Worm (Caenorhabditis elegans): ENCODE measurements around the gene ZK836.3.
A peak's percentile ranks its signal among the peaks of the same experiment; 100 is the strongest.

Gene ZK836.3

DNA sequence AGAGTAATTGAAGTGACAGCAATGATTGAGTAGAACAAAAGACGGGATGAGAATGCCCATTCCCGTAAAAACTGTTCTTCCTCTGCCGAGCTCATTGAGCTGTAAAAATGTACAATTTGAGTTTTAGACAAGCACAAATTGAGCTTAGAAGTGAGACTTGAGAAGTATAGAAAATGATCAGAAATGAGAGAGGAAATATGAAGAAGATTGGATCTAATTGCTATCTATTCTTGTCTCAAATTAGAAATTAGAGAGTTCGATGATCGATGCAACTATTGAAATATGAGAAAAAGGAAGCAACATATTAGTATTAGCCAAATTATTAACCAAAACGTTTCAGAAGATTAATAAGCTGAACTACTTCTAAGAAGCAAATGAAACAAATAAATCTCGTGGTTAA, 25.6 kb downstream of the ZK836.3 start, which contains the start of gene ZK863.1:
Gene ZK863.1, minus strand, starts transcription at position 101 of the 400 bp plus-strand sequence.
- no peak for TF ChIP-seq B0261.1 (tag; optimal IDR thresholded peaks at IDR 0.05)
- TF ChIP-seq pbrm-1 (GFP tag; IDR thresholded peaks at IDR 0.05), result no peak
- no peak for TF ChIP-seq ceh-27 (GFP tag; optimal IDR thresholded peaks at IDR 0.05)
- no peak for TF ChIP-seq atf-7 (tag; optimal IDR thresholded peaks at IDR 0.05)
- no peak for TF ChIP-seq snpc-3.4 (tag; optimal IDR thresholded peaks at IDR 0.05)

DNA sequence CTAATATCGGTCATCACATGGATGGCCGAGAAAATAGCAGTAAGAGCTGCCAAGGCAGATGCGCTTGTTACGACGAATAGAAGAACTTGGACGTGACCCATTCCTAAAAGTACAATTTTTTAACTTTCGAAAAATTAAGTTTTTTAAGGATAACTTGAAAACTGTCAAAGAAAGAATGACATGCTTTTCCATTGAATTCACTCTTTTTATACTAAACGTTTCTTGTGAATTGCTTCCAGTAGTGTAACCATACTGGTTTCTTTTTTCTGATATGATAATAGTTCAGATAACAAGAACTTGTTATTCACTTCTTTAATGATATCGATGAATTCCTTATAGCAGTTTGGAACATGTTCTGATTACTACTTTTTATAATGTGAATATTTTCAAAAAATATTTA, 28.1 kb downstream of the ZK836.3 start, which contains the start of gene col-37:
Gene col-37, minus strand, starts transcription at position 101 of the 400 bp plus-strand sequence.
- TF ChIP-seq cebp-1 (GFP tag; IDR thresholded peaks at IDR 0.05), result no peak
- TF ChIP-seq cebp-1 (tag; optimal IDR thresholded peaks at IDR 0.05), result no peak
- TF ChIP-seq let-607 (tag; optimal IDR thresholded peaks at IDR 0.05), result no peak
- TF ChIP-seq ceh-58 (GFP tag; IDR thresholded peaks at IDR 0.05), result no peak
- no peak for TF ChIP-seq ZK185.1 (tag; optimal IDR thresholded peaks at IDR 0.05; ENCODE audit: poor library complexity, severe bottlenecking)
- TF ChIP-seq ccch-3 (GFP tag; optimal IDR thresholded peaks at IDR 0.05), result no peak
- no peak for TF ChIP-seq F37B4.10 (GFP tag; IDR thresholded peaks at IDR 0.05)
- TF ChIP-seq tbx-9 (tag; optimal IDR thresholded peaks at IDR 0.05; ENCODE audit: borderline replicate concordance), result no peak
- TF ChIP-seq egl-18 (GFP tag; IDR thresholded peaks at IDR 0.05), result no peak
- TF ChIP-seq T26A5.8 (tag; optimal IDR thresholded peaks at IDR 0.05), result no peak
- no peak for TF ChIP-seq pbrm-1 (GFP tag; IDR thresholded peaks at IDR 0.05)
- no peak for TF ChIP-seq C06A6.2 (GFP tag; conservative IDR thresholded peaks at IDR 0.05)
- no peak for TF ChIP-seq attf-5 (GFP tag; optimal IDR thresholded peaks at IDR 0.05)
- no peak for TF ChIP-seq lin-54 (GFP tag; optimal IDR thresholded peaks at IDR 0.05)
- no peak for TF ChIP-seq ceh-27 (GFP tag; optimal IDR thresholded peaks at IDR 0.05)
- no peak for TF ChIP-seq attf-3 (GFP tag; conservative IDR thresholded peaks at IDR 0.05)
- no peak for TF ChIP-seq lin-26 (GFP tag; IDR thresholded peaks at IDR 0.05)
- TF ChIP-seq rec-8 (tag; optimal IDR thresholded peaks at IDR 0.05), result no peak
- no peak for TF ChIP-seq ztf-25 (GFP tag; IDR thresholded peaks at IDR 0.05)

DNA sequence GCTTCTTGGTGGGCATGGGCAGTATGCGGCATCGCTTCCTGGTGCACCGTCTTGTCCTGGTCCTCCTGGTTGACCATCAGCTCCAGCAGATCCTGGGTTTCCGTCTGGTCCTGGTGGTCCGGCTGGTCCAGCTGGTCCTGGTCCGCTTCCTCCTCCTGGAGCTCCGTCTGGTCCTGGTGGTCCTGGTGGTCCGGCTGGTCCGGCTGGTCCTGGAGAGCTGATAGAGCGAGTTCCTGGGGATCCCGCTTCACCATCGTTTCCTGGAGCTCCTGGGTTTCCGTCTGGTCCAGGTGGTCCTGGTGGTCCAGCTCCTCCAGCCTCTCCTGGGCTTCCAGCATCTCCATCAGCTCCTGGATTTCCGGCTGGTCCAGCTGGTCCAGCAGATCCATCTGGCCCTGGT, 28.7 kb downstream of the ZK836.3 start:
- TF ChIP-seq aptf-3 (GFP tag; IDR thresholded peaks at IDR 0.05) (0 out of 2 replicates have a peak, but pooled peaks have one; percentile 66), egrh-3 (GFP tag; IDR thresholded peaks at IDR 0.05) (peak; percentile 96), lir-1 (GFP tag; conservative IDR thresholded peaks at IDR 0.05) (no peak)

DNA sequence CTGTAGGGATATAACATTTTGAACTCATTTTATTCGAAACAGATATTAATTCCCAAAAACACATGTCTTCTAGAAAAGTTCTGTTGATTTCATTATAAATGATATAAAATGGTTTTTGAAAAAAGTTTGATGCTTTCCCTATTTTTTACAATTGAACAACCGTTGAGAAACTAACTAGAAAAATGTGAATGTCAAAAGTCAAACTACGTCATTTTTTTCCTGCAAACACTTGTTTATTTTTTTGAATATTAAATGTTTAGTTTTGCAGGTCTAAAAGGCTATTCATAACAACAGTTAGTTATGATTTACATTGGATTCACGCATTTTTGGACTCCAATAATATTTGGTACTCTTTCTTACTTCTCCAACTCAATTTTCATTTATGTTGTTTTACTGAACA, 32.8 kb downstream of the ZK836.3 start, which contains the start of gene srj-4:
Gene srj-4, plus strand, starts transcription at position 301 of the 400 bp plus-strand sequence.
- TF ChIP-seq F23B12.7 (tag; optimal IDR thresholded peaks at IDR 0.05; ENCODE audit: insufficient read depth) (no peak), Y67H2A.10 (GFP tag; conservative IDR thresholded peaks at IDR 0.05) (no peak), nfya-1 (tag; optimal IDR thresholded peaks at IDR 0.05; ENCODE audit: borderline replicate concordance, insufficient read depth) (no peak), hsf-1 (GFP tag; IDR thresholded peaks at IDR 0.05) (no peak), akir-1 (GFP tag; optimal IDR thresholded peaks at IDR 0.05) (no peak), nhr-27 (tag; optimal IDR thresholded peaks at IDR 0.05) (no peak), ztf-6 (GFP tag; IDR thresholded peaks at IDR 0.05) (no peak), unc-130 (GFP tag; optimal IDR thresholded peaks at IDR 0.05) (no peak), madf-3 (GFP tag; IDR thresholded peaks at IDR 0.05) (no peak), egl-44 (GFP tag; IDR thresholded peaks at IDR 0.05) (no peak), ceh-100 (GFP tag; IDR thresholded peaks at IDR 0.05) (no peak), hmg-1.2 (GFP tag; IDR thresholded peaks at IDR 0.05) (no peak), aptf-2 (GFP tag; conservative IDR thresholded peaks at IDR 0.05) (no peak), attf-3 (GFP tag; conservative IDR thresholded peaks at IDR 0.05) (no peak), T26A5.8 (tag; optimal IDR thresholded peaks at IDR 0.05) (no peak), Y53G8AR.9 (GFP tag; conservative IDR thresholded peaks at IDR 0.05) (no peak), die-1 (tag; optimal IDR thresholded peaks at IDR 0.05) (no peak), madf-6 (GFP tag; IDR thresholded peaks at IDR 0.05) (no peak)

All from whole organism, young adult.